Worm (Caenorhabditis elegans): Measurements from ENCODE around the gene T27C5.10.

DNA sequence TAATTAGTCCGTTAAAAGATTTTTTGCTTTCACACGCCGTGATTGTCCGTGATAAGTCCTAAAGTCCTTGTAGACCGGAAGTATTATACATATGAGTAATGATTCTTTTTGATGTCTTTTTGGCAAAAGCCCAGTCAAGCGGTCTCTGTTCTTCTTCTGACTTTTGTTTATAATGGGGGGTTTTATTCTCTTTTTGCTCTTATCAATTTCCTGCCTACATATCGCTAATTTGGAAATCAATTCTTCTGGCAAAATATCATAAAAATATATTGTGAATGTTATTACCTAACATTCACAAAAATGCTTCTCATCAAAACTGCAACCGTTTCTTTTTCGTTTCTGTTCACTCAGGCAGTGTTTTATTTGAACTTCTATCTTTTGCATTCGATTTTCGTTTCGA lies 46.5 kb upstream of the T27C5.10 start, which contains the start of gene srbc-61:
- no peak for TF ChIP-seq cog-1 (tag; optimal IDR thresholded peaks at IDR 0.05)
- no peak for TF ChIP-seq flt-1 (GFP tag; IDR thresholded peaks at IDR 0.05)
- no peak for TF ChIP-seq ref-1 (GFP tag; conservative IDR thresholded peaks at IDR 0.05)

All from whole organism, midembryonic.